Worm (Caenorhabditis elegans) whole organism, late embryonic: ENCODE measurements around the gene T20F7.1.

ENCODE experiments used
- ama-1 ChIP-seq: fragments of 150-350 bp; optimal IDR thresholded peaks from 2 replicates; lab custom pipeline; 2014
- eyg-1 ChIP-seq: sonication (generic microtip); optimal IDR thresholded peaks from 2 replicates; lab custom pipeline; 2016; ENCODE audit warnings: missing genotype, missing genetic modification characterization, missing compliant biosample characterization
- fkh-10 ChIP-seq: fragments of 150-350 bp; optimal IDR thresholded peaks from 2 replicates; lab custom pipeline; 2014; ENCODE audit warnings: missing biosample characterization, missing genetic modification reagents, missing genetic modification characterization
- fkh-6 ChIP-seq: sonication (generic microtip); optimal IDR thresholded peaks from 2 replicates; lab custom pipeline; 2016; ENCODE audit warnings: missing genetic modification characterization, missing compliant biosample characterization
- gmeb-2 ChIP-seq: sonication (generic microtip); optimal IDR thresholded peaks from 2 replicates; lab custom pipeline; 2016; ENCODE audit warnings: missing genetic modification characterization, inconsistent platforms, missing compliant biosample characterization
- nhr-232 ChIP-seq: sonication (generic microtip); optimal IDR thresholded peaks from 2 replicates; lab custom pipeline; 2016; ENCODE audit warnings: missing genetic modification characterization, missing compliant biosample characterization
- pag-3 ChIP-seq: sonication (generic microtip); optimal IDR thresholded peaks from 2 replicates; lab custom pipeline; 2016; ENCODE audit warnings: missing compliant biosample characterization, missing genetic modification characterization, borderline replicate concordance

- TF ChIP-seq nhr-232 (tag; lab: Kevin White, UChicago) (no peak), gmeb-2 (no peak), eyg-1 (tag; lab: Kevin White, UChicago) (no peak), ama-1 (lab: Kevin White, UChicago) (no peak), fkh-10 (GFP tag; lab: Kevin White, UChicago) (no peak), fkh-6 (tag; lab: Kevin White, UChicago) (no peak), pag-3 (tag; lab: Kevin White, UChicago) (no peak)
These were observed 19.0 kb downstream of the T20F7.1 start, which contains the start of gene F39F10.3 for ce11 chrX:16891683-16892082.
